In the genomic region with DNA sequence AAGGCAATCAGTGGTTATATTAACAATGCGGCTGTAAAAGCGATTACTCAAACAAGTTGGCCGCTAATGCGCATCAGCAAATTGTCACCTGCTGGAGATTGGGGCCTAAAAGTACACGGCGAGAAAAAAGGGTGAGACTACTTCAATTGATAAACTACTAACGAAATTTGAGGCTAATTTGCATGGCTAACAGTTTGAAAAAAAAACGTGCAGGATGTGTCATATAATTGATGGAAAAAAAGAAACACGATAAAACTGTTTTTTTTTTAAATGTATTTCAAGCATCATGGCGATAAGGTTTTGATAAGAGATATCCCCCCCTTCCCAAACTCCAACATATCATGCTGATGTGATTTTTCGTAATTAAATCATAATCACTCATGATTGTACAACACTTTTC, we compare ENCODE assay signal across 1 fruit fly cellular context.
TF ChIP-seq lines count a peak whose summit lies in the region.

No protein-coding gene starts in this region.

TF ChIP-seq in whole organism, embryonic, 481 proteins besides CTCF, POLR2A, EP300 and RAD21 (continued from another document):
- no peak for TF ChIP-seq p53 (GFP tag; optimal IDR thresholded peaks at IDR 0.05; lab: Kevin White, UChicago)
- peak; percentile 53 for TF ChIP-seq CG7839 (tag; optimal IDR thresholded peaks at IDR 0.05; lab: Kevin White, UChicago)
- no peak for TF ChIP-seq CG33557 (GFP tag; optimal IDR thresholded peaks at IDR 0.05; lab: Kevin White, UChicago)
- peak; percentile 27 for TF ChIP-seq Fer3 (tag; optimal IDR thresholded peaks at IDR 0.05; lab: Kevin White, UChicago)
- TF ChIP-seq CG6854 (GFP tag; optimal IDR thresholded peaks at IDR 0.05; lab: Kevin White, UChicago) = no peak
- no peak for TF ChIP-seq Asciz (GFP tag; optimal IDR thresholded peaks at IDR 0.05; lab: Kevin White, UChicago)
- TF ChIP-seq toy (GFP tag; IDR thresholded peaks at IDR 0.05; lab: Robert Waterston, UW) = no peak
- TF ChIP-seq MBD-R2 (GFP tag; IDR thresholded peaks at IDR 0.05; lab: Robert Waterston, UW) = peak; percentile 29; the same call in 1 of the 2 replicates
- peak; percentile 30 for TF ChIP-seq unpg (GFP tag; optimal IDR thresholded peaks at IDR 0.05; lab: Kevin White, UChicago)
- TF ChIP-seq CG9727 (GFP tag; optimal IDR thresholded peaks at IDR 0.05; lab: Kevin White, UChicago) = peak; percentile 17
- TF ChIP-seq ranshi (GFP tag; IDR thresholded peaks at IDR 0.05; lab: Robert Waterston, UW) = peak; percentile 15; the same call in 1 of the 2 replicates
- TF ChIP-seq CG4328 (GFP tag; optimal IDR thresholded peaks at IDR 0.05; lab: Kevin White, UChicago) = no peak
- no peak for TF ChIP-seq ase (GFP tag; IDR thresholded peaks at IDR 0.05; lab: Robert Waterston, UW)
- TF ChIP-seq Hr51 (GFP tag; optimal IDR thresholded peaks at IDR 0.05; lab: Kevin White, UChicago) = peak in 1 of 2 experiments; percentile 42
- TF ChIP-seq CG11093 (GFP tag; IDR thresholded peaks at IDR 0.05; lab: Robert Waterston, UW) = no peak
- no peak for TF ChIP-seq Fer2 (tag; optimal IDR thresholded peaks at IDR 0.05; lab: Kevin White, UChicago)
- TF ChIP-seq Hr39 (optimal IDR thresholded peaks at IDR 0.05; lab: Kevin White, UChicago) = no peak
